Fruit fly (Drosophila melanogaster) whole organism, embryonic: Measurements from ENCODE around the gene Nthl1.
A peak's percentile ranks its signal among the peaks of the same experiment; 100 is the strongest.

ENCODE experiments used
- Atf-2 ChIP-seq: fragments of 200-800 bp; sonication (Bioruptor generic); optimal IDR thresholded peaks from 2 replicates; lab custom pipeline; 2016; ENCODE audit warnings: missing biosample characterization, missing genetic modification characterization
- CG10274 ChIP-seq: fragments of 200-800 bp; sonication (Bioruptor generic); optimal IDR thresholded peaks from 3 replicates; lab custom pipeline; 2017; ENCODE audit warnings: missing biosample characterization, mild to moderate bottlenecking, missing genetic modification characterization
- CG11247 ChIP-seq: fragments of 200-800 bp; sonication (Bioruptor generic); IDR thresholded peaks from 2 replicates; pipeline ENCODE4 v1.3.6; 2022; ENCODE audit warnings: missing biosample characterization, missing genetic modification characterization
- CG12236 ChIP-seq: fragments of 200-800 bp; sonication (Bioruptor generic); optimal IDR thresholded peaks from 2 replicates; lab custom pipeline; 2016; ENCODE audit warnings: missing biosample characterization, missing genetic modification characterization
- CG13296 ChIP-seq: fragments of 200-800 bp; sonication (Bioruptor generic); optimal IDR thresholded peaks from 3 replicates; lab custom pipeline; 2018; ENCODE audit warnings: missing biosample characterization, mild to moderate bottlenecking, missing genetic modification characterization
- CG14710 ChIP-seq: fragments of 200-800 bp; sonication (Bioruptor generic); optimal IDR thresholded peaks from 3 replicates; lab custom pipeline; 2019; ENCODE audit warnings: missing biosample characterization, mild to moderate bottlenecking, missing genetic modification characterization, moderate library complexity
- CG16779 ChIP-seq: fragments of 200-800 bp; sonication (Bioruptor generic); IDR thresholded peaks from 2 replicates; pipeline ENCODE4 v1.3.6; 2022; ENCODE audit warnings: missing biosample characterization, missing genetic modification characterization
- CG17186 ChIP-seq: fragments of 200-800 bp; sonication (Bioruptor generic); optimal IDR thresholded peaks from 3 replicates; lab custom pipeline; 2017; ENCODE audit warnings: missing biosample characterization, missing genetic modification reagents, missing genetic modification characterization
- CG17385 ChIP-seq: fragments of 200-800 bp; sonication (Bioruptor generic); optimal IDR thresholded peaks from 3 replicates; lab custom pipeline; 2018; ENCODE audit warnings: missing biosample characterization, mild to moderate bottlenecking, missing genetic modification characterization
- CG1792 ChIP-seq: fragments of 200-800 bp; sonication (Bioruptor generic); optimal IDR thresholded peaks from 2 replicates; lab custom pipeline; 2016; ENCODE audit warnings: missing biosample characterization, missing genetic modification characterization
- CG18619 ChIP-seq: fragments of 200-800 bp; sonication (Bioruptor generic); optimal IDR thresholded peaks from 3 replicates; lab custom pipeline; 2017; ENCODE audit warnings: missing biosample characterization, mild to moderate bottlenecking, missing genetic modification characterization
- CG30020 ChIP-seq: fragments of 200-800 bp; optimal IDR thresholded peaks from 2 replicates; lab custom pipeline; 2019; ENCODE audit warnings: missing biosample characterization, mild to moderate bottlenecking, missing genetic modification characterization, moderate library complexity
- CG5245 ChIP-seq: fragments of 200-800 bp; sonication (Bioruptor generic); optimal IDR thresholded peaks from 3 replicates; lab custom pipeline; 2016; ENCODE audit warnings: missing biosample characterization, missing genetic modification characterization
- CG6254 ChIP-seq: fragments of 200-800 bp; sonication (Bioruptor generic); optimal IDR thresholded peaks from 3 replicates; lab custom pipeline; 2017; ENCODE audit warnings: mild to moderate bottlenecking, missing biosample characterization, missing genetic modification reagents, missing genetic modification characterization
- CG6791 ChIP-seq: fragments of 200-800 bp; sonication (Bioruptor generic); IDR thresholded peaks from 3 replicates; pipeline ENCODE4 v1.3.6; 2022; ENCODE audit warnings: missing biosample characterization, missing genetic modification characterization; ENCODE audit not compliant: partially characterized antibody
- CG8089 ChIP-seq: fragments of 200-800 bp; sonication (Bioruptor generic); optimal IDR thresholded peaks from 3 replicates; lab custom pipeline; 2016; ENCODE audit warnings: missing biosample characterization, missing genetic modification characterization
- CG8388 ChIP-seq: fragments of 200-800 bp; sonication (Bioruptor generic); optimal IDR thresholded peaks from 2 replicates; lab custom pipeline; 2019; ENCODE audit warnings: missing biosample characterization, mild to moderate bottlenecking, missing genetic modification characterization, moderate library complexity
- CG9437 ChIP-seq: fragments of 200-800 bp; sonication (Bioruptor generic); optimal IDR thresholded peaks from 2 replicates; lab custom pipeline; 2018; ENCODE audit warnings: missing biosample characterization, mild to moderate bottlenecking, missing genetic modification characterization
- CG9876 ChIP-seq: fragments of 200-800 bp; sonication (Bioruptor generic); optimal IDR thresholded peaks from 2 replicates; lab custom pipeline; 2016; ENCODE audit warnings: missing biosample characterization, missing genetic modification characterization
- CG9932 ChIP-seq: fragments of 200-800 bp; sonication (Bioruptor generic); IDR thresholded peaks from 2 replicates; pipeline ENCODE4 v1.3.6; 2022; ENCODE audit warnings: missing biosample characterization, missing genetic modification characterization
- CoRest ChIP-seq: fragments of 200-800 bp; sonication (Bioruptor generic); optimal IDR thresholded peaks from 3 replicates; lab custom pipeline; 2018; ENCODE audit warnings: missing biosample characterization, mild to moderate bottlenecking, missing genetic modification characterization, moderate library complexity
- Eip74EF ChIP-seq, 2 experiments: fragments of 200-800 bp in 1 of 2; fragments of >200 bp in 1 of 2; sonication (Bioruptor generic) in 1 of 2; optimal IDR thresholded peaks; 2 replicates each; lab custom pipeline; 2017 to 2019; ENCODE audit warnings: missing biosample characterization in 2 of 2, missing genetic modification characterization in 2 of 2, mild to moderate bottlenecking in 1 of 2, moderate library complexity in 1 of 2
- Gsc ChIP-seq: fragments of 200-800 bp; sonication (Bioruptor generic); IDR thresholded peaks from 2 replicates; pipeline ENCODE4 v1.3.6; 2022; ENCODE audit warnings: missing biosample characterization, missing genetic modification characterization
- Sox102F ChIP-seq: fragments of 200-800 bp; sonication (Bioruptor generic); optimal IDR thresholded peaks from 2 replicates; lab custom pipeline; 2018; ENCODE audit warnings: missing biosample characterization, mild to moderate bottlenecking, missing genetic modification characterization, moderate library complexity
- TFAM ChIP-seq: fragments of 200-800 bp; sonication (Bioruptor generic); optimal IDR thresholded peaks from 2 replicates; lab custom pipeline; 2017; ENCODE audit warnings: missing biosample characterization, missing genetic modification characterization, inconsistent platforms
- YL-1 ChIP-seq: fragments of 200-800 bp; sonication (Bioruptor generic); optimal IDR thresholded peaks from 3 replicates; lab custom pipeline; 2017; ENCODE audit warnings: missing biosample characterization, mild to moderate bottlenecking, missing genetic modification characterization
- bbx ChIP-seq: fragments of 200-800 bp; sonication (Bioruptor generic); IDR thresholded peaks from 2 replicates; pipeline ENCODE4 v1.3.6; 2022; ENCODE audit warnings: missing biosample characterization, missing genetic modification characterization; ENCODE audit not compliant: partially characterized antibody
- cg ChIP-seq: fragments of 200-800 bp; sonication (Bioruptor generic); optimal IDR thresholded peaks from 3 replicates; lab custom pipeline; 2019; ENCODE audit warnings: missing biosample characterization, mild to moderate bottlenecking, missing genetic modification characterization, moderate library complexity
- corto ChIP-seq: fragments of 200-800 bp; sonication (Bioruptor generic); optimal IDR thresholded peaks from 2 replicates; lab custom pipeline; 2016; ENCODE audit warnings: missing biosample characterization, mild to moderate bottlenecking, missing genetic modification characterization, moderate library complexity
- cwo ChIP-seq: fragments of 200-800 bp; sonication (Bioruptor generic); optimal IDR thresholded peaks from 3 replicates; lab custom pipeline; 2017; ENCODE audit warnings: missing biosample characterization, missing genetic modification characterization, mild to moderate bottlenecking, moderate library complexity, missing genetic modification reagents
- dmrt11E ChIP-seq: fragments of 200-800 bp; sonication (Bioruptor generic); optimal IDR thresholded peaks from 3 replicates; lab custom pipeline; 2018; ENCODE audit warnings: missing biosample characterization, mild to moderate bottlenecking, missing genetic modification characterization, moderate library complexity
- en ChIP-seq: fragments of 200-800 bp; sonication (Bioruptor generic); optimal IDR thresholded peaks from 2 replicates; lab custom pipeline; 2016; ENCODE audit warnings: missing biosample characterization, missing genetic modification characterization
- fd102C ChIP-seq: fragments of 200-800 bp; sonication (Bioruptor generic); optimal IDR thresholded peaks from 2 replicates; lab custom pipeline; 2018; ENCODE audit warnings: missing biosample characterization, mild to moderate bottlenecking, missing genetic modification characterization, moderate library complexity
- fd64A ChIP-seq: fragments of 200-800 bp; sonication (Bioruptor generic); optimal IDR thresholded peaks from 3 replicates; lab custom pipeline; 2018; ENCODE audit warnings: missing biosample characterization, mild to moderate bottlenecking, missing genetic modification characterization
- gfzf ChIP-seq: fragments of 200-800 bp; sonication (Bioruptor generic); optimal IDR thresholded peaks from 2 replicates; lab custom pipeline; 2016; ENCODE audit warnings: missing biosample characterization, mild to moderate bottlenecking, missing genetic modification characterization, moderate library complexity
- gsb ChIP-seq: fragments of 200-800 bp; sonication (Bioruptor generic); IDR thresholded peaks from 2 replicates; pipeline ENCODE4 v1.3.6; 2022; ENCODE audit warnings: missing biosample characterization, missing genetic modification characterization
- hb ChIP-seq: fragments of 200-800 bp; sonication (Bioruptor generic); IDR thresholded peaks from 3 replicates; pipeline ENCODE4 v1.3.6; 2022; ENCODE audit warnings: missing biosample characterization, missing genetic modification characterization; ENCODE audit not compliant: partially characterized antibody
- p53 ChIP-seq: fragments of 200-800 bp; sonication (Bioruptor generic); optimal IDR thresholded peaks from 2 replicates; lab custom pipeline; 2016; ENCODE audit warnings: missing biosample characterization, missing genetic modification characterization
- pb ChIP-seq: fragments of 200-800 bp; sonication (Bioruptor generic); optimal IDR thresholded peaks from 3 replicates; lab custom pipeline; 2016; ENCODE audit warnings: missing biosample characterization, missing genetic modification characterization
- pho ChIP-seq: fragments of 200-800 bp; sonication (Bioruptor generic); optimal IDR thresholded peaks from 2 replicates; lab custom pipeline; 2016; ENCODE audit warnings: missing biosample characterization, missing genetic modification characterization
- pros ChIP-seq: fragments of 200-800 bp; sonication (Bioruptor generic); optimal IDR thresholded peaks from 3 replicates; lab custom pipeline; 2019; ENCODE audit warnings: missing biosample characterization, mild to moderate bottlenecking, missing genetic modification characterization, moderate library complexity
- ranshi ChIP-seq: fragments of 200-800 bp; sonication (Bioruptor generic); IDR thresholded peaks from 2 replicates; pipeline ENCODE4 v1.3.6; 2022; ENCODE audit warnings: missing biosample characterization, missing genetic modification characterization
- scrt ChIP-seq: fragments of 200-800 bp; sonication (Bioruptor generic); optimal IDR thresholded peaks from 2 replicates; lab custom pipeline; 2018; ENCODE audit warnings: missing biosample characterization, mild to moderate bottlenecking, missing genetic modification characterization, moderate library complexity
- sd ChIP-seq: fragments of 200-800 bp; sonication (Bioruptor generic); optimal IDR thresholded peaks from 3 replicates; lab custom pipeline; 2018; ENCODE audit warnings: missing biosample characterization, mild to moderate bottlenecking, missing genetic modification characterization, moderate library complexity
- sqz ChIP-seq: fragments of 200-800 bp; sonication (Bioruptor generic); optimal IDR thresholded peaks from 3 replicates; lab custom pipeline; 2018; ENCODE audit warnings: missing biosample characterization, mild to moderate bottlenecking, missing genetic modification characterization
- tin ChIP-seq: fragments of 200-800 bp; sonication (Bioruptor generic); optimal IDR thresholded peaks from 3 replicates; lab custom pipeline; 2016; ENCODE audit warnings: missing biosample characterization, missing genetic modification characterization
- trem ChIP-seq: fragments of 200-800 bp; optimal IDR thresholded peaks from 3 replicates; lab custom pipeline; 2019; ENCODE audit warnings: missing biosample characterization, mild to moderate bottlenecking, missing genetic modification characterization, moderate library complexity
- tx ChIP-seq: fragments of 200-800 bp; sonication (Bioruptor generic); optimal IDR thresholded peaks from 2 replicates; lab custom pipeline; 2016; ENCODE audit warnings: missing biosample characterization, missing genetic modification characterization
- usp ChIP-seq: fragments of >200 bp; optimal IDR thresholded peaks from 2 replicates; lab custom pipeline; 2017; ENCODE audit warnings: missing biosample characterization, missing genetic modification characterization

Nthl1 gene

dm6 chr2L:20918056-20918674 is 9.5 kb downstream of the Nthl1 start (continued):
- TF ChIP-seq cwo (GFP tag; lab: Kevin White, UChicago), result no peak
- TF ChIP-seq CG9437, result no peak
- peak; percentile 88 for TF ChIP-seq cg (GFP tag; lab: Kevin White, UChicago)
- TF ChIP-seq Sox102F (GFP tag; lab: Kevin White, UChicago), result peak; percentile 78
- TF ChIP-seq YL-1 (GFP tag; lab: Kevin White, UChicago), result peak; percentile 73
- peak; percentile 3 for TF ChIP-seq corto
- peak; percentile 61 for TF ChIP-seq CG9932 (GFP tag; lab: Robert Waterston, UW)
- peak; percentile 66 for TF ChIP-seq CG5245
- TF ChIP-seq fd102C, result no peak
- no peak for TF ChIP-seq usp (GFP tag; lab: Kevin White, UChicago)
- no peak for TF ChIP-seq gsb
- TF ChIP-seq CG30020 (tag; lab: Kevin White, UChicago), result no peak
- peak; percentile 31 for TF ChIP-seq Atf-2
- TF ChIP-seq dmrt11E, result peak; percentile 65
- TF ChIP-seq bbx (GFP tag; lab: Robert Waterston, UW), result no peak
- peak; percentile 56 for TF ChIP-seq CG1792 (GFP tag; lab: Kevin White, UChicago)
- TF ChIP-seq CG13296 (GFP tag; lab: Kevin White, UChicago), result no peak
- no peak for TF ChIP-seq Gsc (GFP tag; lab: Robert Waterston, UW)
- no peak for TF ChIP-seq sqz (GFP tag; lab: Kevin White, UChicago)
- TF ChIP-seq sd (tag; lab: Kevin White, UChicago), result no peak
- no peak for TF ChIP-seq pros (GFP tag; lab: Kevin White, UChicago)
- TF ChIP-seq TFAM (GFP tag; lab: Kevin White, UChicago), result no peak
- TF ChIP-seq pho (GFP tag; lab: Kevin White, UChicago), result peak; percentile 54
- TF ChIP-seq fd64A (GFP tag; lab: Kevin White, UChicago), result no peak
- no peak; the same call in 1 of the 2 replicates for TF ChIP-seq ranshi (GFP tag; lab: Robert Waterston, UW)
- no peak for TF ChIP-seq scrt (GFP tag; lab: Kevin White, UChicago)
- peak; percentile 27 for TF ChIP-seq CG12236
- TF ChIP-seq pb, result peak; percentile 69
- TF ChIP-seq Eip74EF (GFP tag; optimal IDR thresholded peaks at IDR 0.05; lab: Kevin White, UChicago), result peak in 1 of 2 experiments; percentile 75
- no peak for TF ChIP-seq CG6791
- TF ChIP-seq CG14710 (tag; lab: Kevin White, UChicago), result no peak
- TF ChIP-seq trem (tag; lab: Kevin White, UChicago), result peak; percentile 9
- TF ChIP-seq CG11247 (GFP tag; lab: Robert Waterston, UW), result peak; percentile 58
- no peak for TF ChIP-seq gfzf (GFP tag; lab: Kevin White, UChicago)
- TF ChIP-seq tin (GFP tag; lab: Kevin White, UChicago), result peak; percentile 72
- TF ChIP-seq CG8388 (GFP tag; lab: Kevin White, UChicago), result peak; percentile 81
- TF ChIP-seq CG17385, result no peak
- no peak for TF ChIP-seq CG10274 (GFP tag; lab: Kevin White, UChicago)
- TF ChIP-seq CG6254 (GFP tag; lab: Kevin White, UChicago), result peak; percentile 56
- TF ChIP-seq en (GFP tag; lab: Kevin White, UChicago), result peak; percentile 61
- TF ChIP-seq CoRest (tag; lab: Kevin White, UChicago), result peak; percentile 45
- peak; percentile 56 for TF ChIP-seq CG8089
- TF ChIP-seq hb (GFP tag; lab: Robert Waterston, UW), result no peak
- peak; percentile 55 for TF ChIP-seq tx (GFP tag; lab: Kevin White, UChicago)
- no peak for TF ChIP-seq CG17186
- peak; percentile 29 for TF ChIP-seq p53 (GFP tag; lab: Kevin White, UChicago)
- TF ChIP-seq CG18619 (GFP tag; lab: Kevin White, UChicago), result peak; percentile 65
- TF ChIP-seq CG16779 (GFP tag; lab: Robert Waterston, UW), result no peak
- peak; percentile 11 for TF ChIP-seq CG9876 (GFP tag; lab: Kevin White, UChicago)
